Fruit fly (Drosophila melanogaster) whole organism, prepupa: ENCODE measurements around the gene Smyd4-2.
A peak's percentile ranks its signal among the peaks of the same experiment; 100 is the strongest.

Experiments
- Blimp-1 ChIP-seq: fragments of 200-800 bp; sonication (Bioruptor generic); optimal IDR thresholded peaks from 3 replicates; lab custom pipeline; 2017; ENCODE audit warnings: missing biosample characterization, missing genetic modification characterization, mild to moderate bottlenecking, moderate library complexity, missing genetic modification reagents
- CG10631 ChIP-seq: fragments of 200-800 bp; sonication (Bioruptor generic); optimal IDR thresholded peaks from 2 replicates; lab custom pipeline; 2016; ENCODE audit warnings: missing biosample characterization, missing genetic modification characterization
- CG10669 ChIP-seq: fragments of 200-800 bp; sonication (Bioruptor generic); optimal IDR thresholded peaks from 3 replicates; lab custom pipeline; 2018; ENCODE audit warnings: missing biosample characterization, mild to moderate bottlenecking, missing genetic modification characterization, moderate library complexity
- CG11902 ChIP-seq: fragments of 200-800 bp; sonication (Bioruptor generic); optimal IDR thresholded peaks from 3 replicates; lab custom pipeline; 2016; ENCODE audit warnings: missing biosample characterization, missing genetic modification characterization
- CG1621 ChIP-seq: fragments of 200-800 bp; sonication (Bioruptor generic); optimal IDR thresholded peaks from 3 replicates; lab custom pipeline; 2018; ENCODE audit warnings: missing biosample characterization, mild to moderate bottlenecking, missing genetic modification characterization
- CG16779 ChIP-seq: fragments of 200-800 bp; sonication (Bioruptor generic); optimal IDR thresholded peaks from 3 replicates; lab custom pipeline; 2017; ENCODE audit warnings: missing biosample characterization, mild to moderate bottlenecking, missing genetic modification characterization
- CG3032 ChIP-seq: fragments of 200-800 bp; optimal IDR thresholded peaks from 2 replicates; lab custom pipeline; 2019; ENCODE audit warnings: missing biosample characterization, mild to moderate bottlenecking, missing genetic modification characterization, moderate library complexity
- CG32006 ChIP-seq: fragments of 200-800 bp; sonication (Bioruptor generic); optimal IDR thresholded peaks from 3 replicates; lab custom pipeline; 2017; ENCODE audit warnings: missing biosample characterization, mild to moderate bottlenecking, missing genetic modification characterization
- CG34406 ChIP-seq: fragments of 200-800 bp; sonication (Bioruptor generic); optimal IDR thresholded peaks from 3 replicates; lab custom pipeline; 2016; ENCODE audit warnings: missing biosample characterization, missing genetic modification characterization
- CG3919 ChIP-seq: fragments of 200-800 bp; sonication (Bioruptor generic); optimal IDR thresholded peaks from 3 replicates; lab custom pipeline; 2016; ENCODE audit warnings: missing biosample characterization, missing genetic modification characterization
- CG6163 ChIP-seq: fragments of 200-800 bp; sonication (Bioruptor generic); IDR thresholded peaks from 3 replicates; pipeline ENCODE4 v1.3.6; 2022; ENCODE audit warnings: missing biosample characterization, missing genetic modification characterization
- CG6276 ChIP-seq: fragments of 200-800 bp; sonication (Bioruptor generic); optimal IDR thresholded peaks from 2 replicates; lab custom pipeline; 2017; ENCODE audit warnings: missing biosample characterization, mild to moderate bottlenecking, missing genetic modification characterization
- CG6792 ChIP-seq: fragments of 200-800 bp; sonication (Bioruptor generic); optimal IDR thresholded peaks from 3 replicates; lab custom pipeline; 2016; ENCODE audit warnings: missing biosample characterization, missing genetic modification characterization
- CG6854 ChIP-seq: fragments of 200-800 bp; sonication (Bioruptor generic); optimal IDR thresholded peaks from 2 replicates; lab custom pipeline; 2017; ENCODE audit warnings: missing biosample characterization, mild to moderate bottlenecking, missing genetic modification characterization
- CG7368 ChIP-seq: fragments of 200-800 bp; sonication (Bioruptor generic); optimal IDR thresholded peaks from 3 replicates; lab custom pipeline; 2016; ENCODE audit warnings: missing biosample characterization, missing genetic modification characterization
- CG8119 ChIP-seq: fragments of 200-800 bp; sonication (Bioruptor generic); IDR thresholded peaks from 3 replicates; pipeline ENCODE4 v1.3.6; 2022; ENCODE audit warnings: missing biosample characterization, missing genetic modification characterization
- CG8319 ChIP-seq: fragments of 200-800 bp; sonication (Bioruptor generic); optimal IDR thresholded peaks from 3 replicates; lab custom pipeline; 2016; ENCODE audit warnings: missing biosample characterization, missing genetic modification characterization
- CG8632 ChIP-seq: fragments of 200-800 bp; sonication (Bioruptor generic); optimal IDR thresholded peaks from 3 replicates; lab custom pipeline; 2016; ENCODE audit warnings: missing biosample characterization, missing genetic modification characterization
- Eip75B ChIP-seq: fragments of 200-800 bp; sonication (Bioruptor generic); optimal IDR thresholded peaks from 3 replicates; lab custom pipeline; 2016; ENCODE audit warnings: missing biosample characterization, missing genetic modification characterization
- Eip78C ChIP-seq: fragments of 200-800 bp; sonication (Bioruptor generic); peaks from one replicate; lab custom pipeline; 2016; ENCODE audit warnings: missing biosample characterization, missing genetic modification characterization
- Eip93F ChIP-seq: fragments of 200-800 bp; sonication (Bioruptor generic); optimal IDR thresholded peaks from 2 replicates; lab custom pipeline; 2016; ENCODE audit warnings: missing biosample characterization, mild to moderate bottlenecking, missing genetic modification characterization
- Gug ChIP-seq: fragments of 200-800 bp; sonication (Bioruptor generic); IDR thresholded peaks from 2 replicates; pipeline ENCODE4 v1.3.6; 2022; ENCODE audit warnings: missing biosample characterization, missing genetic modification characterization
- Hr39 ChIP-seq: fragments of 200-800 bp; sonication (Bioruptor generic); optimal IDR thresholded peaks from 2 replicates; lab custom pipeline; 2016; ENCODE audit warnings: missing biosample characterization, missing genetic modification characterization
- Hr4 ChIP-seq: fragments of 200-800 bp; sonication (Bioruptor generic); optimal IDR thresholded peaks from 3 replicates; lab custom pipeline; 2016; ENCODE audit warnings: missing biosample characterization, missing genetic modification characterization
- Lpt ChIP-seq: fragments of 200-800 bp; sonication (Bioruptor generic); optimal IDR thresholded peaks from 3 replicates; lab custom pipeline; 2016; ENCODE audit warnings: missing biosample characterization, missing genetic modification characterization
- Met ChIP-seq: fragments of 200-800 bp; sonication (Bioruptor generic); optimal IDR thresholded peaks from 3 replicates; lab custom pipeline; 2016; ENCODE audit warnings: missing biosample characterization, missing genetic modification characterization
- OdsH ChIP-seq: fragments of 200-800 bp; sonication (Bioruptor generic); optimal IDR thresholded peaks from 3 replicates; lab custom pipeline; 2016; ENCODE audit warnings: missing biosample characterization, missing genetic modification characterization
- Smox ChIP-seq: fragments of 200-800 bp; sonication (Bioruptor generic); optimal IDR thresholded peaks from 3 replicates; lab custom pipeline; 2016; ENCODE audit warnings: missing biosample characterization, missing genetic modification characterization
- Sox102F ChIP-seq: fragments of 200-800 bp; sonication (Bioruptor generic); optimal IDR thresholded peaks from 2 replicates; lab custom pipeline; 2016; ENCODE audit warnings: missing biosample characterization, mild to moderate bottlenecking, missing genetic modification characterization
- Sox14 ChIP-seq: fragments of 200-800 bp; sonication (Bioruptor generic); optimal IDR thresholded peaks from 3 replicates; lab custom pipeline; 2016; ENCODE audit warnings: missing biosample characterization, missing genetic modification characterization
- Sox15 ChIP-seq: fragments of 200-800 bp; sonication (Bioruptor generic); optimal IDR thresholded peaks from 3 replicates; lab custom pipeline; 2016; ENCODE audit warnings: missing biosample characterization, missing genetic modification characterization
- achi ChIP-seq: fragments of 200-800 bp; sonication (Bioruptor generic); optimal IDR thresholded peaks from 3 replicates; lab custom pipeline; 2016; ENCODE audit warnings: missing biosample characterization, missing genetic modification characterization
- acj6 ChIP-seq: fragments of 200-800 bp; sonication (Bioruptor generic); optimal IDR thresholded peaks from 3 replicates; lab custom pipeline; 2016; ENCODE audit warnings: missing biosample characterization, missing genetic modification characterization
- cyc ChIP-seq: fragments of 200-800 bp; sonication (Bioruptor generic); optimal IDR thresholded peaks from 3 replicates; lab custom pipeline; 2016; ENCODE audit warnings: missing biosample characterization, missing genetic modification characterization
- dac ChIP-seq: fragments of 200-800 bp; sonication (Bioruptor generic); optimal IDR thresholded peaks from 2 replicates; lab custom pipeline; 2017; ENCODE audit warnings: missing biosample characterization, mild to moderate bottlenecking, missing genetic modification characterization
- dsx ChIP-seq: fragments of 200-800 bp; optimal IDR thresholded peaks from 3 replicates; lab custom pipeline; 2019; ENCODE audit warnings: missing biosample characterization, mild to moderate bottlenecking, missing genetic modification characterization, moderate library complexity; ENCODE audit not compliant: poor library complexity, severe bottlenecking
- eg ChIP-seq: fragments of 200-800 bp; sonication (Bioruptor generic); IDR thresholded peaks from 3 replicates; pipeline ENCODE4 v1.3.6; 2022; ENCODE audit warnings: missing biosample characterization, missing genetic modification characterization
- esn ChIP-seq: fragments of 200-800 bp; sonication (Bioruptor generic); optimal IDR thresholded peaks from 2 replicates; lab custom pipeline; 2016; ENCODE audit warnings: missing biosample characterization, mild to moderate bottlenecking, missing genetic modification characterization, moderate library complexity
- fd59A ChIP-seq: fragments of 200-800 bp; sonication (Bioruptor generic); optimal IDR thresholded peaks from 2 replicates; lab custom pipeline; 2017; ENCODE audit warnings: missing biosample characterization, mild to moderate bottlenecking, missing genetic modification characterization, missing genetic modification reagents
- fd85E ChIP-seq: fragments of 200-800 bp; sonication (Bioruptor generic); optimal IDR thresholded peaks from 3 replicates; lab custom pipeline; 2016; ENCODE audit warnings: missing biosample characterization, missing genetic modification characterization
- fkh ChIP-seq: fragments of 200-800 bp; sonication (Bioruptor generic); optimal IDR thresholded peaks from 3 replicates; lab custom pipeline; 2017; ENCODE audit warnings: missing biosample characterization, mild to moderate bottlenecking, missing genetic modification characterization, moderate library complexity
- lz ChIP-seq: fragments of 200-800 bp; sonication (Bioruptor generic); optimal IDR thresholded peaks from 3 replicates; lab custom pipeline; 2016; ENCODE audit warnings: missing biosample characterization, missing genetic modification characterization
- salr ChIP-seq, 2 experiments: fragments of 200-800 bp; sonication (Bioruptor generic); optimal IDR thresholded peaks; 3 replicates each; lab custom pipeline; 2016 to 2018; ENCODE audit warnings: missing biosample characterization in 2 of 2, missing genetic modification characterization in 2 of 2, mild to moderate bottlenecking in 1 of 2
- ss ChIP-seq, 2 experiments: fragments of 200-800 bp; sonication (Bioruptor generic); optimal IDR thresholded peaks; 2 replicates in 1 of 2; 3 replicates in 1 of 2; lab custom pipeline; 2017 to 2018; ENCODE audit warnings: mild to moderate bottlenecking in 2 of 2, missing biosample characterization in 2 of 2, missing genetic modification characterization in 2 of 2, moderate library complexity in 1 of 2
- svp ChIP-seq: fragments of 200-800 bp; sonication (Bioruptor generic); peaks from one replicate; lab custom pipeline; 2016; ENCODE audit warnings: missing biosample characterization, missing genetic modification characterization
- vri ChIP-seq: fragments of 200-800 bp; sonication (Bioruptor generic); optimal IDR thresholded peaks from 3 replicates; lab custom pipeline; 2016; ENCODE audit warnings: missing biosample characterization, mild to moderate bottlenecking, missing genetic modification characterization

Smyd4-2 gene

DNA sequence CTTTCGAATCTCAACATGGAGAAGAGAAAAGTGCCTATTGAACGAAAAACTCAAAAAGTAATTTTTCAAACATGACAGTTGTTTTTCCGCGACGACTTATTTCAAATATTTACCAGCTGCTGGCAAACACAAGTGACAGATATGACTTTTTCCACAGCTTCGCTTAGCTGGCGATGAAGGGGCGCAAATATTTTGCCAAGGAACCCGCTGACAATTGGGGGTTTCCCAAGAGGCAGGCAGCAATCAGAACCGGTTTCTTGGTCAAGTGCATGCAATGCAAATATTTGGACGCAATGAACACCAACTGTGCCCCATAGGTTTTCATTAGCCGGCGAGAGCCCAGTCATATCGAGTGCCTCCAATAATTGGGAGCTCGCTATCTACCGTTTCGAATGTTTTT, 9.7 kb downstream of the Smyd4-2 start:
- TF ChIP-seq fkh (GFP tag; lab: Kevin White, UChicago) (peak; percentile 58), Eip78C (peak; percentile 33), Eip75B (GFP tag; lab: Kevin White, UChicago) (no peak), CG6854 (no peak), eg (GFP tag; lab: Robert Waterston, UW) (no peak), fd59A (GFP tag; lab: Kevin White, UChicago) (no peak), salr (GFP tag; optimal IDR thresholded peaks at IDR 0.05; lab: Kevin White, UChicago) (no peak)
- TF ChIP-seq, all 60 proteins: peak for 2

DNA sequence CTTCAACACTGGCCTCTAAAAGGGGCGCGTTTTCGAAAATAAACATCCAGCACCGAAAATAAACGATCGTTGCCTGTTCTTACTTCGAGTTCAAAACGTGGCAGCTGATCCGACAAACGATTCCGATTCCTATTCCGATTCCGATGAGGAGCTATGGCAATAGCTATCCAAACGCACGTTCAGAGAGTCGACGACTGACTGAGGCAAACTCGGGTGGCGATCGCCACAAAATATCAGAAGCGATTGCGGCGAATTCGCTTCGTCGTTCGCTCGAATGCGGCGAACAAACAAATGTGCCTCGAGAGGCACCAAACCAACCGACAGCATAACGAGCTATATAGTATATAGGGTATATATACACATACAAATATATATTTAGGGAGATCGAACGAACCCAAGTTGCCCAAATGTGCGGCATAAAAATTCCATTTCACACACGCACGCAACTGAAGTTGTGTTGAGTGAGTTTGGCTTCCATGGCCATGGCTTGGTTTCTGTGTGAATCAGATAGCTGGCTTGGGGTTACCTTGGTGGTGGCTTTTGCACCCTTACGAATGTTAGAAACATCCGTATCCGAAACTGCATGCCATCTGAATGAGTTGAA, 10.4 kb downstream of the Smyd4-2 start, which contains the start of gene Ncc69:
Ncc69 (minus strand) TSS at position 205 of the 604 bp plus-strand sequence.
- TF ChIP-seq dsx, result no peak
- peak; percentile 33 for TF ChIP-seq Eip93F (GFP tag; lab: Kevin White, UChicago)
- TF ChIP-seq CG8319 (GFP tag; lab: Kevin White, UChicago), result no peak
- TF ChIP-seq Hr39 (GFP tag; lab: Kevin White, UChicago), result no peak
- no peak for TF ChIP-seq fd85E
- peak in 1 of 2 experiments; percentile 45 for TF ChIP-seq ss (GFP tag; optimal IDR thresholded peaks at IDR 0.05; lab: Kevin White, UChicago)
- 0 out of 3 replicates have a peak, but pooled peaks have one; percentile 39 for TF ChIP-seq CG8119 (GFP tag; lab: Robert Waterston, UW)
- TF ChIP-seq cyc (GFP tag; lab: Kevin White, UChicago), result no peak
- no peak for TF ChIP-seq CG16779 (tag; lab: Kevin White, UChicago)
- TF ChIP-seq eg (GFP tag; lab: Robert Waterston, UW), result peak; percentile 9; the same call in 1 of the 3 replicates
- no peak for TF ChIP-seq CG7368
- TF ChIP-seq Lpt, result no peak
- no peak for TF ChIP-seq CG8632 (GFP tag; lab: Kevin White, UChicago)
- TF ChIP-seq CG6792 (GFP tag; lab: Kevin White, UChicago), result no peak
- TF ChIP-seq Sox102F, result no peak
- TF ChIP-seq CG11902, result no peak
- TF ChIP-seq salr (GFP tag; optimal IDR thresholded peaks at IDR 0.05; lab: Kevin White, UChicago), result no peak
- no peak for TF ChIP-seq CG10631 (GFP tag; lab: Kevin White, UChicago)
- no peak for TF ChIP-seq CG6276 (GFP tag; lab: Kevin White, UChicago)
- no peak for TF ChIP-seq Blimp-1 (GFP tag; lab: Kevin White, UChicago)
- TF ChIP-seq Eip78C, result peak; percentile 31
- no peak for TF ChIP-seq dac
- peak; percentile 67 for TF ChIP-seq CG6163

DNA sequence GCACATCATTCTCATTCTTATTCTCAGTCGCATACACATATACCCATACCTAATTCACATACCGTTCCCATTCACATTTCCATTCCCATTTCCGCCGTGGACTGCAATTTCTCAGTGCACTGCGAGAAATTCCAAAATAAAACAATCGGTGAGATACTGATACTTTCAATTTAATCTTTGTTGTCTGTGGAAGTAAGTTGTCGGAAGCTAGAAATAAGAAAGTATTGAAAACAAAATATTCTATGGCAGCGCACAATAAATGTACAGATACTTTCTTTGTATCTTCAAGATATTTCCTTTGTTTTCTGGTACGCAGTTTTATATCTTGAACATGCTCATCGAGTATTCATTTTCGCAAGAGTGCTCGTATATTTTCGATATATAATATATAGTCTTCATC, 13.8 kb downstream of the Smyd4-2 start:
- TF ChIP-seq Smox (GFP tag; lab: Kevin White, UChicago), result no peak
- TF ChIP-seq svp (GFP tag; lab: Kevin White, UChicago), result peak; percentile 42
- no peak for TF ChIP-seq Sox15
- TF ChIP-seq lz, result peak; percentile 24
- peak; percentile 33; the same call in 1 of the 3 replicates for TF ChIP-seq CG8119 (GFP tag; lab: Robert Waterston, UW)
- TF ChIP-seq dac, result no peak
- TF ChIP-seq vri (GFP tag; lab: Kevin White, UChicago), result no peak
- TF ChIP-seq Lpt, result no peak
- TF ChIP-seq Met (GFP tag; lab: Kevin White, UChicago), result peak; percentile 38
- 0 out of 3 replicates have a peak, but pooled peaks have one; percentile 23 for TF ChIP-seq CG6163
- no peak for TF ChIP-seq CG3032 (tag; lab: Kevin White, UChicago)
- TF ChIP-seq CG6792 (GFP tag; lab: Kevin White, UChicago), result no peak
- TF ChIP-seq cyc (GFP tag; lab: Kevin White, UChicago), result peak; percentile 7
- TF ChIP-seq esn (GFP tag; lab: Kevin White, UChicago), result peak; percentile 56
- peak; percentile 53 for TF ChIP-seq CG34406 (GFP tag; lab: Kevin White, UChicago)
- TF ChIP-seq fd59A (GFP tag; lab: Kevin White, UChicago), result no peak
- peak; percentile 24 for TF ChIP-seq CG1621 (tag; lab: Kevin White, UChicago)
- TF ChIP-seq CG10631 (GFP tag; lab: Kevin White, UChicago), result no peak
- TF ChIP-seq Sox14 (GFP tag; lab: Kevin White, UChicago), result peak; percentile 61
- no peak for TF ChIP-seq fkh (GFP tag; lab: Kevin White, UChicago)
- TF ChIP-seq Gug (GFP tag; lab: Robert Waterston, UW), result no peak
- peak; percentile 45 for TF ChIP-seq acj6 (GFP tag; lab: Kevin White, UChicago)
- TF ChIP-seq OdsH (GFP tag; lab: Kevin White, UChicago), result peak; percentile 29
- peak; percentile 54 for TF ChIP-seq Sox102F
- peak; percentile 2 for TF ChIP-seq Hr4 (GFP tag; lab: Kevin White, UChicago)
- TF ChIP-seq CG32006 (GFP tag; lab: Kevin White, UChicago), result peak; percentile 50
- peak; percentile 31 for TF ChIP-seq achi (GFP tag; lab: Kevin White, UChicago)
- TF ChIP-seq CG10669, result peak; percentile 39
- no peak for TF ChIP-seq CG6276 (GFP tag; lab: Kevin White, UChicago)
- no peak for TF ChIP-seq Eip93F (GFP tag; lab: Kevin White, UChicago)
- TF ChIP-seq CG3919, result peak; percentile 26
- peak; percentile 34 for TF ChIP-seq Hr39 (GFP tag; lab: Kevin White, UChicago)
